Worm (Caenorhabditis elegans): ENCODE measurements around the gene F27B3.6.

F27B3.6 gene

ce11 chrIII:6606022-6606467, 27.6 kb upstream of the F27B3.6 start (continued):
- peak; percentile 90 for TF ChIP-seq B0336.3 (GFP tag; IDR thresholded peaks at IDR 0.05)
- TF ChIP-seq atf-7 (tag; optimal IDR thresholded peaks at IDR 0.05): peak; percentile 44
- peak; percentile 70 for TF ChIP-seq rcor-1 (GFP tag; IDR thresholded peaks at IDR 0.05)
- TF ChIP-seq rec-8 (tag; optimal IDR thresholded peaks at IDR 0.05): peak in 1 of 2 experiments; percentile 59
- TF ChIP-seq F37B4.10 (GFP tag; IDR thresholded peaks at IDR 0.05): no peak
- TF ChIP-seq C17E4.6 (GFP tag; IDR thresholded peaks at IDR 0.05): peak; percentile 61; the same call in 1 of the 2 replicates
- peak; percentile 62 for TF ChIP-seq hrde-1 (tag; optimal IDR thresholded peaks at IDR 0.05; ENCODE audit: borderline replicate concordance)
- TF ChIP-seq nhr-179 (tag; optimal IDR thresholded peaks at IDR 0.05): no peak
- no peak for TF ChIP-seq nfya-1 (tag; optimal IDR thresholded peaks at IDR 0.05; ENCODE audit: borderline replicate concordance, insufficient read depth)
- peak; percentile 29 for TF ChIP-seq efl-1 (GFP tag; optimal IDR thresholded peaks at IDR 0.05)
- TF ChIP-seq dpl-1 (GFP tag; optimal IDR thresholded peaks at IDR 0.05): peak; percentile 13
- TF ChIP-seq F57C9.4 (tag; optimal IDR thresholded peaks at IDR 0.05): peak; percentile 86
- 0 out of 2 replicates have a peak, but pooled peaks have one; percentile 24 for TF ChIP-seq ceh-100 (GFP tag; IDR thresholded peaks at IDR 0.05)
- peak; percentile 88 for TF ChIP-seq nfyb-1 (GFP tag; IDR thresholded peaks at IDR 0.05)
- peak; percentile 68 for TF ChIP-seq zfh-2 (GFP tag; conservative IDR thresholded peaks at IDR 0.05)
- TF ChIP-seq K12H6.12 (tag; optimal IDR thresholded peaks at IDR 0.05): peak; percentile 78
- TF ChIP-seq unc-62 (GFP tag; optimal IDR thresholded peaks at IDR 0.05): no peak
- 0 out of 2 replicates have a peak, but pooled peaks have one; percentile 12 for TF ChIP-seq attf-6 (GFP tag; IDR thresholded peaks at IDR 0.05)
- TF ChIP-seq F52B5.7 (tag; optimal IDR thresholded peaks at IDR 0.05): peak; percentile 91
- TF ChIP-seq T07F8.4 (tag; optimal IDR thresholded peaks at IDR 0.05): peak; percentile 60
- no peak for TF ChIP-seq nhr-27 (tag; optimal IDR thresholded peaks at IDR 0.05)
- TF ChIP-seq ceh-79 (tag; optimal IDR thresholded peaks at IDR 0.05): peak; percentile 53
- peak; percentile 70 for TF ChIP-seq lin-26 (GFP tag; IDR thresholded peaks at IDR 0.05)
- TF ChIP-seq hmg-20 (GFP tag; IDR thresholded peaks at IDR 0.05): no peak
- 0 out of 2 replicates have a peak, but pooled peaks have one; percentile 56 for TF ChIP-seq nhr-120 (GFP tag; IDR thresholded peaks at IDR 0.05)
- 0 out of 2 replicates have a peak, but pooled peaks have one; percentile 56 for TF ChIP-seq aptf-3 (GFP tag; IDR thresholded peaks at IDR 0.05)
- peak; percentile 91 for TF ChIP-seq repo-1 (tag; optimal IDR thresholded peaks at IDR 0.05)
- no peak for TF ChIP-seq ccch-3 (GFP tag; optimal IDR thresholded peaks at IDR 0.05)
- TF ChIP-seq hsf-1 (GFP tag; IDR thresholded peaks at IDR 0.05): no peak; the same call in 1 of the 2 replicates
- peak; percentile 16 for TF ChIP-seq ztf-22 (GFP tag; optimal IDR thresholded peaks at IDR 0.05)
- TF ChIP-seq attf-5 (GFP tag; optimal IDR thresholded peaks at IDR 0.05): peak; percentile 92
- peak; percentile 77 for TF ChIP-seq ceh-27 (GFP tag; optimal IDR thresholded peaks at IDR 0.05)
- no peak for TF ChIP-seq ztf-3 (GFP tag; optimal IDR thresholded peaks at IDR 0.05)
- TF ChIP-seq egrh-3 (GFP tag; IDR thresholded peaks at IDR 0.05): peak; percentile 32; the same call in 1 of the 2 replicates
- TF ChIP-seq him-1 (tag; optimal IDR thresholded peaks at IDR 0.05): no peak
- peak; percentile 87 for TF ChIP-seq ekl-4 (GFP tag; IDR thresholded peaks at IDR 0.05)
- no peak for TF ChIP-seq ztf-28 (GFP tag; IDR thresholded peaks at IDR 0.05)
- peak; percentile 77 for TF ChIP-seq lin-54 (GFP tag; optimal IDR thresholded peaks at IDR 0.05)
- no peak for TF ChIP-seq akir-1 (GFP tag; optimal IDR thresholded peaks at IDR 0.05)
- TF ChIP-seq F39B2.1 (GFP tag; IDR thresholded peaks at IDR 0.05): 0 out of 2 replicates have a peak, but pooled peaks have one; percentile 35
- no peak for TF ChIP-seq Y67H2A.10 (GFP tag; conservative IDR thresholded peaks at IDR 0.05)
- TF ChIP-seq lin-40 (tag; optimal IDR thresholded peaks at IDR 0.05): peak; percentile 72
- peak; percentile 60 for TF ChIP-seq zim-3 (tag; optimal IDR thresholded peaks at IDR 0.05)
- TF ChIP-seq ets-4 (GFP tag; optimal IDR thresholded peaks at IDR 0.05): no peak
- peak; percentile 74 for TF ChIP-seq dpff-1 (tag; optimal IDR thresholded peaks at IDR 0.05)
- peak; percentile 62 for TF ChIP-seq tbp1 (GFP tag; optimal IDR thresholded peaks at IDR 0.05)
- no peak for TF ChIP-seq ztf-25 (GFP tag; IDR thresholded peaks at IDR 0.05)
- TF ChIP-seq ama-1 (optimal IDR thresholded peaks at IDR 0.05): peak; percentile 80
- peak in 1 of 2 experiments; percentile 52 for TF ChIP-seq ama-1 (GFP tag; optimal IDR thresholded peaks at IDR 0.05)

Data from whole organism, young adult.